Worm (Caenorhabditis elegans): ENCODE measurements around the gene nspb-5.

- TF ChIP-seq elt-2 (tag; optimal IDR thresholded peaks at IDR 0.05): no peak
- TF ChIP-seq tbx-2 (tag; optimal IDR thresholded peaks at IDR 0.05): no peak
- TF ChIP-seq pqm-1 (tag; optimal IDR thresholded peaks at IDR 0.05): no peak
- no peak for TF ChIP-seq ceh-6 (GFP tag; optimal IDR thresholded peaks at IDR 0.05)
- no peak for TF ChIP-seq ama-1 (optimal IDR thresholded peaks at IDR 0.05)
- no peak for TF ChIP-seq dve-1 (tag; optimal IDR thresholded peaks at IDR 0.05)
- TF ChIP-seq ceh-31 (tag; optimal IDR thresholded peaks at IDR 0.05): no peak
- TF ChIP-seq nhr-11 (tag; optimal IDR thresholded peaks at IDR 0.05): no peak
- TF ChIP-seq zip-5 (tag; optimal IDR thresholded peaks at IDR 0.05): no peak
- TF ChIP-seq ceh-19 (GFP tag; optimal IDR thresholded peaks at IDR 0.05): no peak
- TF ChIP-seq unc-3 (GFP tag; conservative IDR thresholded peaks at IDR 0.05): no peak
- no peak for TF ChIP-seq unc-3 (tag; optimal IDR thresholded peaks at IDR 0.05)
- no peak for TF ChIP-seq T23F11.4 (GFP tag; optimal IDR thresholded peaks at IDR 0.05)
Measured at ce11 chrIV:6597298-6597697, 1.5 kb upstream of the nspb-5 start, which contains the start of gene F38A5.6.

Data from whole organism, late embryonic.